Worm (Caenorhabditis elegans): ENCODE measurements around the gene idpa-2.

ce11 chrII:8746298-8746775 lies 46.2 kb downstream of the idpa-2 start:
- TF ChIP-seq ceh-90 (tag; optimal IDR thresholded peaks at IDR 0.05) (no peak), ceh-82 (tag; optimal IDR thresholded peaks at IDR 0.05) (no peak), ets-5 (GFP tag; IDR thresholded peaks at IDR 0.05) (no peak), unc-62 (GFP tag; optimal IDR thresholded peaks at IDR 0.05) (no peak)
